Fruit fly (Drosophila melanogaster) whole organism, adult: ENCODE measurements around the gene CG34382.

ENCODE experiments used
- CG11617 ChIP-seq: fragments of 200-800 bp; sonication (Bioruptor generic); optimal IDR thresholded peaks from 2 replicates; lab custom pipeline; 2017; ENCODE audit warnings: mild to moderate bottlenecking, missing biosample characterization, missing genetic modification reagents, missing genetic modification characterization
- CG12768 ChIP-seq: fragments of 200-800 bp; sonication (Bioruptor generic); optimal IDR thresholded peaks from 2 replicates; lab custom pipeline; 2017; ENCODE audit warnings: missing biosample characterization, missing genetic modification characterization, mild to moderate bottlenecking, moderate library complexity, missing genetic modification reagents
- CG14711 ChIP-seq: fragments of 200-800 bp; sonication (Bioruptor generic); optimal IDR thresholded peaks from 2 replicates; lab custom pipeline; 2018; ENCODE audit warnings: missing biosample characterization, mild to moderate bottlenecking, missing genetic modification characterization, moderate library complexity
- CG1620 ChIP-seq: fragments of 200-800 bp; sonication (Bioruptor generic); optimal IDR thresholded peaks from 2 replicates; lab custom pipeline; 2016; ENCODE audit warnings: missing biosample characterization, missing genetic modification characterization
- CG33017 ChIP-seq: fragments of 200-800 bp; sonication (Bioruptor generic); optimal IDR thresholded peaks from 2 replicates; lab custom pipeline; 2018; ENCODE audit warnings: missing biosample characterization, mild to moderate bottlenecking, missing genetic modification characterization, moderate library complexity
- CG5204 ChIP-seq: fragments of 200-800 bp; sonication (Bioruptor generic); optimal IDR thresholded peaks from 2 replicates; lab custom pipeline; 2016; ENCODE audit warnings: missing biosample characterization, missing genetic modification characterization
- CG7045 ChIP-seq: fragments of 200-800 bp; sonication (Bioruptor generic); optimal IDR thresholded peaks from 2 replicates; lab custom pipeline; 2017; ENCODE audit warnings: missing biosample characterization, mild to moderate bottlenecking, missing genetic modification characterization
- CG7101 ChIP-seq: fragments of 200-800 bp; sonication (Bioruptor generic); optimal IDR thresholded peaks from 2 replicates; lab custom pipeline; 2018; ENCODE audit warnings: missing biosample characterization, mild to moderate bottlenecking, missing genetic modification characterization, moderate library complexity
- Clk ChIP-seq: fragments of 200-800 bp; sonication (Bioruptor generic); optimal IDR thresholded peaks from 2 replicates; lab custom pipeline; 2017; ENCODE audit warnings: missing biosample characterization, missing genetic modification characterization
- Crg-1 ChIP-seq: fragments of 200-800 bp; sonication (Bioruptor generic); optimal IDR thresholded peaks from 2 replicates; lab custom pipeline; 2016; ENCODE audit warnings: missing biosample characterization, missing genetic modification characterization
- Hr96 ChIP-seq: fragments of 200-800 bp; sonication (Bioruptor generic); optimal IDR thresholded peaks from 2 replicates; lab custom pipeline; 2016; ENCODE audit warnings: missing biosample characterization, missing genetic modification characterization
- Mnt ChIP-seq: fragments of 200-800 bp; sonication (Bioruptor generic); optimal IDR thresholded peaks from 2 replicates; lab custom pipeline; 2016; ENCODE audit warnings: missing biosample characterization, mild to moderate bottlenecking, missing genetic modification characterization
- bab1 ChIP-seq: fragments of 200-800 bp; sonication (Bioruptor generic); optimal IDR thresholded peaks from 3 replicates; lab custom pipeline; 2019; ENCODE audit warnings: missing biosample characterization, mild to moderate bottlenecking, missing genetic modification characterization, moderate library complexity
- cic ChIP-seq: fragments of 200-800 bp; sonication (Bioruptor generic); optimal IDR thresholded peaks from 2 replicates; lab custom pipeline; 2017; ENCODE audit warnings: missing biosample characterization, mild to moderate bottlenecking, missing genetic modification characterization, moderate library complexity
- cnc ChIP-seq, 2 experiments: fragments of >200 bp; optimal IDR thresholded peaks; 2 replicates each; lab custom pipeline; 2017
- kay ChIP-seq: fragments of 200-800 bp; sonication (Bioruptor generic); peaks from one replicate; lab custom pipeline; 2016; ENCODE audit warnings: missing biosample characterization, missing genetic modification characterization, borderline replicate concordance
- ovo ChIP-seq: fragments of 200-800 bp; sonication (Bioruptor generic); optimal IDR thresholded peaks from 2 replicates; lab custom pipeline; 2016; ENCODE audit warnings: missing biosample characterization, missing genetic modification characterization
- pad ChIP-seq: fragments of 200-800 bp; sonication (Bioruptor generic); optimal IDR thresholded peaks from 3 replicates; lab custom pipeline; 2017; ENCODE audit warnings: missing biosample characterization, missing genetic modification characterization, mild to moderate bottlenecking, moderate library complexity, missing genetic modification reagents
- tj ChIP-seq: fragments of 200-800 bp; sonication (Bioruptor generic); optimal IDR thresholded peaks from 3 replicates; lab custom pipeline; 2017; ENCODE audit warnings: missing biosample characterization, mild to moderate bottlenecking, missing genetic modification characterization, moderate library complexity
- toe ChIP-seq: fragments of 200-800 bp; sonication (Bioruptor generic); optimal IDR thresholded peaks from 2 replicates; lab custom pipeline; 2016; ENCODE audit warnings: missing biosample characterization, missing genetic modification characterization

Gene CG34382

DNA sequence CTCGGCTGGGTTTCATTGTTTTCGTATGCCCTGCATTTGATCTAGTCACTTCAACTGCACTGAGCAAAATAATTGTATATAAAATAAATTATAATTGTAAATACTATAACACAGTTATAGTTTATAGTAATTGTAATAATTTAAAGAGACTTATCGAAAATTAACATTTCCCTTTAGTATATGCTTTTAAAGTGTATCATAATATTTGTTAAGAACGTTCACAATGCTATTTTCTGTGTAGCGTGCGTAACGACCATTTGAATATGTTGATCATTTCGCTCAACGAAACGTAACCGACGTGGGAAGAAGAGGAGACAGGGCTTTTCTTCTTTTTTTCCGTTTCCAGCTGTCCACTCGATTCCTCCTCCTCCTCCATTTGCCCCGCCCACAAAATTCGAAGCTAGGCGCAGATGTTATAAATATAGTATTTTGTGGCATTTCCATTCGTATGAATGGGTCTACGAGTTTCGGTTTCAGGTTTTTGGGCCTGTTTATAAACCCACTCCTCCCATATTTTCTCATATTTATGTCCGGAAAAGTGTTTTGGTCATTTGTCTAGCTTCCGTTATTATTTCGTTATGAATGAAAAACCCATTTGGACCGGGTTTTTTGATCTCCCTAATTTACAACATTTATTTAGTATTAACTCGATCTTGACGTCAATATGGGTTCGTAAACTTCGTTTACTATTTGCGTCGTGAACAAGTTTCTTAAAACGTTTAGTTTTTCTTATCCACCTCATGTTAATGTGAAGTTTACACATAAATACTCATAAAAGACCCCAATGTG is 22.2 kb upstream of the CG34382 start:
- TF ChIP-seq CG7101 (peak; percentile 36), CG12768 (no peak), CG14711 (tag; lab: Kevin White, UChicago) (peak; percentile 30), CG33017 (no peak), bab1 (GFP tag; lab: Kevin White, UChicago) (peak; percentile 64)

DNA sequence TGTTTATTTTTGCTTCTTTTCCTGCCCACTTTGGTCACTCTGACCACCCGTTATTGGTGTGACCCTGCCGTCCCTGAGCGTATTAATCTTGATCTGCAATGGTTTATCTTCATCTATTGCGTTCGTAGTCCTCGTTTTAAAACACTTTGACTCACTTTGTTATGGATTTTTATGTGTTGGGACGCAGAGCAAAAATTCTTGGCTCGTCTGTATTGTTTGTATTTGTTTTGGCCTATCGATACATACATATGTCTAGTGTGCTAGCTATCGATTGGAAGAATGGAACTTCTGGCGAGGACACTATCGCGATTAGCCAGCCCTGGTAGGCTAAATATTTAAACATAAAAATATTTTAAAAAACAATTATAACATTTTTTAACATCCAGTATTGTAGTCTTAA is 19.2 kb upstream of the CG34382 start, which contains the start of gene CG10809:
TSS of gene CG10809 (minus strand) at position 266 of the 400 bp plus-strand sequence.
- TF ChIP-seq Hr96 (GFP tag; lab: Kevin White, UChicago) (no peak), Mnt (GFP tag; lab: Kevin White, UChicago) (peak; percentile 54), Crg-1 (GFP tag; lab: Kevin White, UChicago) (no peak), kay (GFP tag; lab: Kevin White, UChicago) (no peak), CG11617 (GFP tag; lab: Kevin White, UChicago) (peak; percentile 33), bab1 (GFP tag; lab: Kevin White, UChicago) (peak; percentile 40), CG5204 (GFP tag; lab: Kevin White, UChicago) (no peak), Clk (GFP tag; lab: Kevin White, UChicago) (no peak), cic (GFP tag; lab: Kevin White, UChicago) (peak; percentile 34), CG7101 (peak; percentile 62), cnc (optimal IDR thresholded peaks at IDR 0.05; lab: Kevin White, UChicago) (no peak), pad (GFP tag; lab: Kevin White, UChicago) (peak; percentile 15), tj (GFP tag; lab: Kevin White, UChicago) (no peak), toe (peak; percentile 25), CG12768 (no peak), CG7045 (GFP tag; lab: Kevin White, UChicago) (peak; percentile 7), CG1620 (GFP tag; lab: Kevin White, UChicago) (peak; percentile 17), CG14711 (tag; lab: Kevin White, UChicago) (peak; percentile 31), ovo (GFP tag; lab: Kevin White, UChicago) (peak; percentile 3), CG33017 (no peak)

DNA sequence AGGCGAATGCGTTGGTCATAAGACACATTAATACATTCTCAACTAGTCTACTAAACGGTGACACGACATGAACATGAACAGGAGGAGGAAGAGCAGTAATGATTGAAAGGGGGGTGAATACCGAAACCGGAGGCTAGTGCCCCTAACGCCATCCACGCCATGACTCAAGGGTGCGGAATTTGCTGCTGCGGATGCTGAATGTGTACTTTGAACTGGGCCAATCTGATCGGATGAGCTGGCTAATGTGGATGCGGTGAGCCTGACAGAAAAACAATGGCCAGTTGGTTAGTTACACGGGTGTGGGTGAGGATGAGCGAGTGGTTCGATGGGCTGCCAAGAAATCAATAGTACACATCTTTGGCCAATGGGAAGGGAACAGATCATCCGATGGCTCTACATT is 15.1 kb upstream of the CG34382 start:
- TF ChIP-seq kay (GFP tag; lab: Kevin White, UChicago) (peak; percentile 90), CG12768 (peak; percentile 47), Clk (GFP tag; lab: Kevin White, UChicago) (no peak)

DNA sequence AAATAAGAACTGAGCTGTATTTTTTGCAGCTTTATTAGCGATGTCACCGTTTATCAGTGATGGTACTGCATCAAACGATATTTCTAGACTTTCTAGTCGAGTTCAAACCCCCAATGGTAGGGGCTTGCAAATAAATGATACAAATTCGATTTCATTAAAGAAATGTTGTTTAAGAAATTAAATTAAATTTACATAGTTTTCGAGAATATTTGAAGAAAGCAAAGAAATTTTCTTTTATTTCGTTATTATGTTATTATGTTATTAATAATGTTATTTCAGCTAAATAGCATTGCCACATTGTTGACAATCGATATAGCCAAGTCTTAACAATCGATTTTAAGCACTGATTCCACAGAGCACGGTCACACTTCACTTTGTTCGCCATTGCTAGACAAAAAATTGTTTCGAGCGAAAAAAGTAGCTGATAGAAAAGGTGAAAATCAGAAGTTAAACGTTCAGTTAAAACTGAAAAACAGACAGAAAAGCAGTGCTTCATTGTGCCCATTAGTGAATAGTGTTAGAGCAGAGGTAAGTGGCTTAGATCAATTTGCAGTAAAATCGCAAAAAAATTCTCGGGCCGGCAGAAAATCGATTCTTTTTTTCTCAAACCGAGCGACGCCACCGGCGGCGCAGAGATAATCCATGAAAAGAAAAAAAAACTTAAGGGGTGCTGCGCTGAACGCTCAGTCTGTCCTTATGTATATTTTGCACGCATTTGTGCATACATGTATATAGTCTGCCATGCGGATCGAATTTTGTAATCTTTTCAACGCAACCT is 14.3 kb upstream of the CG34382 start, which contains the start of the genes iPLA2-VIA and Ciz1:
TSS of gene iPLA2-VIA (minus strand) at position 75 of the 778 bp plus-strand sequence.
TSS of gene Ciz1 (plus strand) at position 365 of the 778 bp plus-strand sequence.
- peak; percentile 18 for TF ChIP-seq CG11617 (GFP tag; lab: Kevin White, UChicago)
- TF ChIP-seq CG7101, result peak; percentile 32
- no peak for TF ChIP-seq Clk (GFP tag; lab: Kevin White, UChicago)
- TF ChIP-seq cnc (optimal IDR thresholded peaks at IDR 0.05; lab: Kevin White, UChicago), result no peak
- peak; percentile 51 for TF ChIP-seq kay (GFP tag; lab: Kevin White, UChicago)
- TF ChIP-seq toe, result peak; percentile 65
- peak; percentile 34 for TF ChIP-seq bab1 (GFP tag; lab: Kevin White, UChicago)
- no peak for TF ChIP-seq CG12768
- TF ChIP-seq CG14711 (tag; lab: Kevin White, UChicago), result peak; percentile 5
- peak; percentile 12 for TF ChIP-seq tj (GFP tag; lab: Kevin White, UChicago)
- peak; percentile 19 for TF ChIP-seq pad (GFP tag; lab: Kevin White, UChicago)
- TF ChIP-seq Mnt (GFP tag; lab: Kevin White, UChicago), result peak; percentile 36
- TF ChIP-seq CG1620 (GFP tag; lab: Kevin White, UChicago), result peak; percentile 36

DNA sequence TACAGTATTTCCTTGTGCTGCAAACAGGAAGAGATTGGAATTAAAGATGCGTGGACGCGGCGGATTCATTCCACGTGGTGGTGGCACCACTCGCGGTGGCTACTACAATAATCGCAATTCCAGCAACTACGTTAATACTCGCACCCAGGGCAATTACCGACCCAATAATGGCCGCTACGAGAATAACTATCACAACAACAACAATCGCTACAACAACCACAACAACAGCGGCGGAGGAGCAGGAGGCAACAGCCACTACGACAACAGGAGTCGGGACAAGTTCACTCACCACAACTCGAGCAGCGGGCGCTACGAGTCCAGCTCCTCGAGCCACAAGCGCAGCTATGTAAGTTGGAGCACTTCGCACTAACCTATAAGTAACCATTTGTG is 13.7 kb upstream of the CG34382 start:
- no peak for TF ChIP-seq CG7101
- TF ChIP-seq tj (GFP tag; lab: Kevin White, UChicago), result no peak
- TF ChIP-seq Crg-1 (GFP tag; lab: Kevin White, UChicago), result no peak
- TF ChIP-seq bab1 (GFP tag; lab: Kevin White, UChicago), result no peak
- TF ChIP-seq Hr96 (GFP tag; lab: Kevin White, UChicago), result no peak
- no peak for TF ChIP-seq ovo (GFP tag; lab: Kevin White, UChicago)
- TF ChIP-seq cic (GFP tag; lab: Kevin White, UChicago), result no peak
- TF ChIP-seq CG12768, result no peak
- no peak for TF ChIP-seq cnc (optimal IDR thresholded peaks at IDR 0.05; lab: Kevin White, UChicago)
- no peak for TF ChIP-seq kay (GFP tag; lab: Kevin White, UChicago)
- no peak for TF ChIP-seq pad (GFP tag; lab: Kevin White, UChicago)
- no peak for TF ChIP-seq CG5204 (GFP tag; lab: Kevin White, UChicago)
- no peak for TF ChIP-seq CG11617 (GFP tag; lab: Kevin White, UChicago)
- no peak for TF ChIP-seq CG7045 (GFP tag; lab: Kevin White, UChicago)
- no peak for TF ChIP-seq CG1620 (GFP tag; lab: Kevin White, UChicago)
- TF ChIP-seq CG14711 (tag; lab: Kevin White, UChicago), result no peak
- no peak for TF ChIP-seq Clk (GFP tag; lab: Kevin White, UChicago)
- TF ChIP-seq CG33017, result no peak
